Worm (Caenorhabditis elegans) whole organism, young adult: Measurements from ENCODE around the gene H43I07.4.
A peak's percentile ranks its signal among the peaks of the same experiment; 100 is the strongest.

Experiments
- B0261.1 ChIP-seq: sonication (generic microtip); optimal IDR thresholded peaks from 2 replicates; lab custom pipeline; 2016; ENCODE audit warnings: mild to moderate bottlenecking, missing genetic modification characterization, moderate library complexity, missing compliant biosample characterization
- D2030.7 ChIP-seq: fragments of 200-800 bp; sonication (Bioruptor generic); IDR thresholded peaks from 2 replicates; pipeline ENCODE4 v1.3.6; 2022; ENCODE audit warnings: missing genetic modification reagents, missing genetic modification characterization, missing compliant biosample characterization
- F10E7.11 ChIP-seq: sonication (generic microtip); optimal IDR thresholded peaks from 2 replicates; lab custom pipeline; 2017; ENCODE audit warnings: mild to moderate bottlenecking, missing genetic modification characterization, moderate library complexity, missing compliant biosample characterization
- F22D6.2 ChIP-seq: sonication (generic microtip); optimal IDR thresholded peaks from 2 replicates; lab custom pipeline; 2016; ENCODE audit warnings: mild to moderate bottlenecking, missing genetic modification characterization, missing compliant biosample characterization
- F37B4.10 ChIP-seq: fragments of 200-800 bp; sonication (Bioruptor generic); IDR thresholded peaks from 2 replicates; pipeline ENCODE4 v1.3.6; 2022; ENCODE audit warnings: missing genetic modification characterization, missing compliant biosample characterization
- F39B2.1 ChIP-seq: fragments of 200-800 bp; sonication (Bioruptor generic); IDR thresholded peaks from 2 replicates; pipeline ENCODE4 v1.3.6; 2022; ENCODE audit warnings: missing genetic modification reagents, missing genetic modification characterization, missing compliant biosample characterization
- F52B5.7 ChIP-seq: sonication (generic microtip); optimal IDR thresholded peaks from 2 replicates; lab custom pipeline; 2016; ENCODE audit warnings: mild to moderate bottlenecking, missing genetic modification characterization, missing compliant biosample characterization
- F55B11.4 ChIP-seq: sonication (generic microtip); optimal IDR thresholded peaks from 2 replicates; lab custom pipeline; 2016; ENCODE audit warnings: missing compliant biosample characterization, missing genetic modification characterization, borderline replicate concordance; ENCODE audit not compliant: insufficient read depth
- F57A8.1 ChIP-seq: fragments of 200-800 bp; sonication (Bioruptor generic); optimal IDR thresholded peaks from 2 replicates; lab custom pipeline; 2018; ENCODE audit warnings: mild to moderate bottlenecking, missing genetic modification characterization, moderate library complexity, missing compliant biosample characterization
- K11D2.4 ChIP-seq: fragments of 200-800 bp; sonication (Bioruptor generic); IDR thresholded peaks from 2 replicates; pipeline ENCODE4 v1.3.6; 2022; ENCODE audit warnings: missing genetic modification reagents, missing genetic modification characterization, missing compliant biosample characterization
- T26A5.8 ChIP-seq: sonication (generic microtip); optimal IDR thresholded peaks from 2 replicates; lab custom pipeline; 2016; ENCODE audit warnings: missing genetic modification characterization, missing compliant biosample characterization
- Y56A3A.18 ChIP-seq: fragments of 200-800 bp; sonication (Bioruptor generic); IDR thresholded peaks from 2 replicates; pipeline ENCODE4 v1.3.6; 2022; ENCODE audit warnings: missing genetic modification reagents, missing genetic modification characterization, missing compliant biosample characterization
- Y67H2A.10 ChIP-seq: fragments of 200-800 bp; sonication (Bioruptor generic); conservative IDR thresholded peaks from 2 replicates; pipeline ENCODE4 v1.3.6; 2022; ENCODE audit warnings: missing genetic modification reagents, missing genetic modification characterization, missing compliant biosample characterization
- Y79H2A.3 ChIP-seq: fragments of 200-800 bp; sonication (Bioruptor generic); conservative IDR thresholded peaks from 2 replicates; pipeline ENCODE4 v1.3.6; 2022; ENCODE audit warnings: missing genetic modification reagents, missing genetic modification characterization, missing compliant biosample characterization
- akir-1 ChIP-seq: fragments of 200-800 bp; sonication (Bioruptor generic); optimal IDR thresholded peaks from 2 replicates; lab custom pipeline; 2018; ENCODE audit warnings: mild to moderate bottlenecking, missing genetic modification characterization, moderate library complexity, missing compliant biosample characterization
- ama-1 ChIP-seq, 3 experiments: fragments of 150-350 bp in 1 of 3; sonication (generic microtip) in 2 of 3; optimal IDR thresholded peaks; 2 replicates each; lab custom pipeline; 2014 to 2018; ENCODE audit warnings: missing biosample characterization in 2 of 3, missing genetic modification characterization in 2 of 3, missing genetic modification reagents in 2 of 3
- aptf-2 ChIP-seq: fragments of 200-800 bp; sonication (Bioruptor generic); conservative IDR thresholded peaks from 2 replicates; pipeline ENCODE4 v1.3.6; 2022; ENCODE audit warnings: missing genetic modification reagents, missing genetic modification characterization, missing compliant biosample characterization
- aptf-3 ChIP-seq: fragments of 200-800 bp; sonication (Bioruptor generic); IDR thresholded peaks from 2 replicates; pipeline ENCODE4 v1.3.6; 2022; ENCODE audit warnings: missing genetic modification characterization, missing compliant biosample characterization
- bed-2 ChIP-seq: fragments of 200-800 bp; sonication (Bioruptor generic); IDR thresholded peaks from 2 replicates; pipeline ENCODE4 v1.3.6; 2022; ENCODE audit warnings: missing genetic modification reagents, missing genetic modification characterization, missing compliant biosample characterization
- ccch-3 ChIP-seq: fragments of 200-800 bp; sonication (Bioruptor generic); optimal IDR thresholded peaks from 2 replicates; lab custom pipeline; 2018; ENCODE audit warnings: mild to moderate bottlenecking, missing genetic modification characterization, missing compliant biosample characterization
- cebp-1 ChIP-seq, 2 experiments: fragments of 200-800 bp in 1 of 2; sonication (Bioruptor generic) in 1 of 2; sonication (generic microtip) in 1 of 2; IDR thresholded peaks in 1 of 2; optimal IDR thresholded peaks in 1 of 2; 2 replicates each; pipeline versions ENCODE4 v1.3.6 to Lab custom; 2017 to 2022; ENCODE audit warnings: missing compliant biosample characterization in 2 of 2, missing genetic modification characterization in 2 of 2, mild to moderate bottlenecking in 1 of 2, missing genetic modification reagents in 1 of 2, moderate library complexity in 1 of 2
- ceh-100 ChIP-seq: fragments of 200-800 bp; sonication (Bioruptor generic); IDR thresholded peaks from 2 replicates; pipeline ENCODE4 v1.3.6; 2022; ENCODE audit warnings: missing genetic modification reagents, missing genetic modification characterization, missing compliant biosample characterization
- ceh-58 ChIP-seq: fragments of 200-800 bp; sonication (Bioruptor generic); IDR thresholded peaks from 2 replicates; pipeline ENCODE4 v1.3.6; 2022; ENCODE audit warnings: missing genetic modification characterization, missing compliant biosample characterization
- ceh-79 ChIP-seq: sonication (generic microtip); optimal IDR thresholded peaks from 2 replicates; lab custom pipeline; 2017; ENCODE audit warnings: mild to moderate bottlenecking, missing genetic modification characterization, missing compliant biosample characterization
- die-1 ChIP-seq: sonication (generic microtip); optimal IDR thresholded peaks from 2 replicates; lab custom pipeline; 2016; ENCODE audit warnings: missing genotype, mild to moderate bottlenecking, missing genetic modification characterization, missing compliant biosample characterization
- dpl-1 ChIP-seq: fragments of 150-350 bp; optimal IDR thresholded peaks from 2 replicates; lab custom pipeline; 2014; ENCODE audit warnings: missing biosample characterization, missing genetic modification reagents, missing genetic modification characterization
- egrh-3 ChIP-seq: fragments of 200-800 bp; sonication (Bioruptor generic); IDR thresholded peaks from 2 replicates; pipeline ENCODE4 v1.3.6; 2022; ENCODE audit warnings: missing genetic modification reagents, missing genetic modification characterization, missing compliant biosample characterization
- ekl-4 ChIP-seq: fragments of 200-800 bp; sonication (Bioruptor generic); IDR thresholded peaks from 2 replicates; pipeline ENCODE4 v1.3.6; 2022; ENCODE audit warnings: missing genetic modification reagents, missing genetic modification characterization, missing compliant biosample characterization
- him-1 ChIP-seq: sonication (generic microtip); optimal IDR thresholded peaks from 2 replicates; lab custom pipeline; 2016; ENCODE audit warnings: missing genotype, missing genetic modification reagents, missing genetic modification characterization, missing compliant biosample characterization
- hlh-26 ChIP-seq: fragments of 200-800 bp; sonication (Bioruptor generic); conservative IDR thresholded peaks from 2 replicates; pipeline ENCODE4 v1.3.6; 2022; ENCODE audit warnings: missing genetic modification reagents, missing genetic modification characterization, missing compliant biosample characterization
- hrde-1 ChIP-seq: sonication (generic microtip); optimal IDR thresholded peaks from 2 replicates; lab custom pipeline; 2016; ENCODE audit warnings: missing genetic modification characterization, mild to moderate bottlenecking, missing compliant biosample characterization, moderate library complexity, missing genotype, missing genetic modification reagents, borderline replicate concordance
- hsf-1 ChIP-seq: fragments of 200-800 bp; sonication (Bioruptor generic); IDR thresholded peaks from 2 replicates; pipeline ENCODE4 v1.3.6; 2022; ENCODE audit warnings: missing genetic modification reagents, missing genetic modification characterization, missing compliant biosample characterization
- lag-1 ChIP-seq: fragments of 200-800 bp; sonication (Bioruptor generic); IDR thresholded peaks from 2 replicates; pipeline ENCODE4 v1.3.6; 2022; ENCODE audit warnings: missing genetic modification reagents, missing genetic modification characterization, missing compliant biosample characterization
- let-526 ChIP-seq: fragments of 200-800 bp; sonication (Bioruptor generic); IDR thresholded peaks from 2 replicates; pipeline ENCODE4 v1.3.6; 2022; ENCODE audit warnings: missing genetic modification reagents, missing genetic modification characterization, missing compliant biosample characterization
- lin-35 ChIP-seq, 3 experiments: fragments of 150-350 bp in 2 of 3; sonication (generic microtip) in 1 of 3; optimal IDR thresholded peaks; 2 replicates each; lab custom pipeline; 2014 to 2018; ENCODE audit warnings: missing biosample characterization in 3 of 3, missing genetic modification characterization in 3 of 3, missing genetic modification reagents in 3 of 3
- lin-54 ChIP-seq: fragments of 200-800 bp; sonication (Bioruptor generic); optimal IDR thresholded peaks from 2 replicates; lab custom pipeline; 2018; ENCODE audit warnings: mild to moderate bottlenecking, missing genetic modification characterization, missing compliant biosample characterization
- lsl-1 ChIP-seq: fragments of 200-800 bp; sonication (Bioruptor generic); optimal IDR thresholded peaks from 2 replicates; lab custom pipeline; 2018; ENCODE audit warnings: mild to moderate bottlenecking, missing genetic modification characterization, moderate library complexity, missing compliant biosample characterization
- mes-4 ChIP-seq: sonication (generic microtip); optimal IDR thresholded peaks from 2 replicates; lab custom pipeline; 2016; ENCODE audit warnings: missing genotype, missing genetic modification characterization, missing compliant biosample characterization
- nfya-1 ChIP-seq: sonication (generic microtip); optimal IDR thresholded peaks from 2 replicates; lab custom pipeline; 2017; ENCODE audit warnings: antibody characterized with exemption, missing compliant biosample characterization, missing genetic modification characterization, borderline replicate concordance; ENCODE audit not compliant: insufficient read depth
- nfya-2 ChIP-seq: fragments of 200-800 bp; sonication (Bioruptor generic); IDR thresholded peaks from 2 replicates; pipeline ENCODE4 v1.3.6; 2022; ENCODE audit warnings: missing genetic modification reagents, missing genetic modification characterization, missing compliant biosample characterization
- pbrm-1 ChIP-seq: fragments of 200-800 bp; sonication (Bioruptor generic); IDR thresholded peaks from 2 replicates; pipeline ENCODE4 v1.3.6; 2022; ENCODE audit warnings: missing genetic modification reagents, missing genetic modification characterization, missing compliant biosample characterization
- pha-4 ChIP-seq: fragments of 150-350 bp; sonication (generic microtip); optimal IDR thresholded peaks from 2 replicates; lab custom pipeline; 2014; ENCODE audit warnings: missing biosample characterization, missing genetic modification reagents, missing genetic modification characterization
- sea-2 ChIP-seq: fragments of 200-800 bp; sonication (Bioruptor generic); IDR thresholded peaks from 2 replicates; pipeline ENCODE4 v1.3.6; 2022; ENCODE audit warnings: missing genetic modification characterization, missing compliant biosample characterization
- snpc-3.4 ChIP-seq: sonication (generic microtip); optimal IDR thresholded peaks from 2 replicates; lab custom pipeline; 2017; ENCODE audit warnings: missing genetic modification characterization, mild to moderate bottlenecking, missing compliant biosample characterization, antibody characterized with exemption, moderate library complexity, missing genotype, missing genetic modification reagents
- tlf-1 ChIP-seq: fragments of 200-800 bp; sonication (Bioruptor generic); optimal IDR thresholded peaks from 2 replicates; lab custom pipeline; 2018; ENCODE audit warnings: mild to moderate bottlenecking, missing genetic modification characterization, missing compliant biosample characterization
- unc-62 ChIP-seq: fragments of 150-350 bp; optimal IDR thresholded peaks from 2 replicates; lab custom pipeline; 2014; ENCODE audit warnings: missing biosample characterization, missing genetic modification reagents, missing genetic modification characterization
- ztf-22 ChIP-seq: fragments of 200-800 bp; sonication (Bioruptor generic); optimal IDR thresholded peaks from 2 replicates; lab custom pipeline; 2018; ENCODE audit warnings: mild to moderate bottlenecking, missing genetic modification characterization, moderate library complexity, missing compliant biosample characterization
- ztf-6 ChIP-seq: fragments of 200-800 bp; sonication (Bioruptor generic); IDR thresholded peaks from 2 replicates; pipeline ENCODE4 v1.3.6; 2022; ENCODE audit warnings: missing genetic modification reagents, missing genetic modification characterization, missing compliant biosample characterization

The H43I07.4 gene

DNA sequence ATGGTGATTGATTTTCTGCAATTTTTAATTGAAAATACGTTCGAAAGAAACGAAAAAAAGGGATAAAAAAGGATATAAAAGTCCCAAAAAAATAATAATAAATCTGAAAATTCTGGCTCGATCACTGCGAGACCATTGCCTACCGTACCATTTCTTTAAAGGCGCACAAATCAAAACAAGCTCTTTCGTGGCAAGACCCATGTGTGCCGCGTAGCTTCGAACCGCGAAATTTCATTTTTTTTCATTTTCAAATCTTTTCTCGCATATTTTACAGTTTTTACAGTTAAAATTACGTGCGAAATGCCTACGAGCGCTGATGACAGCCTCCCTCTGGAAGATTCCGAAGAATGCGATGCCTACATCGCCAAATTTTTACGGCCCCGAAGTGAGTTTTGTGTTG lies 40.3 kb upstream of the H43I07.4 start, which contains the start of the genes coh-4 and pid-5:
coh-4 (minus strand) TSS at position 17 of the 400 bp plus-strand sequence.
pid-5 (plus strand) TSS at position 259 of the 400 bp plus-strand sequence.
- no peak for TF ChIP-seq B0261.1 (tag; lab: Kevin White, UChicago)
- peak; percentile 90 for TF ChIP-seq lin-54
- no peak for TF ChIP-seq let-526 (GFP tag; lab: Robert Waterston, UW)
- no peak for TF ChIP-seq ceh-58 (GFP tag; lab: Robert Waterston, UW)
- TF ChIP-seq ekl-4 (GFP tag; lab: Robert Waterston, UW) = peak; percentile 61
- TF ChIP-seq dpl-1 (GFP tag; lab: Kevin White, UChicago) = peak; percentile 92
- TF ChIP-seq ceh-100 (GFP tag; lab: Robert Waterston, UW) = peak; percentile 61
- TF ChIP-seq ccch-3 (GFP tag; lab: Kevin White, UChicago) = no peak
- peak; percentile 61 for TF ChIP-seq pbrm-1
- no peak for TF ChIP-seq F37B4.10
- no peak for TF ChIP-seq ztf-22 (GFP tag; lab: Kevin White, UChicago)
- TF ChIP-seq nfya-1 (tag; lab: Kevin White, UChicago) = no peak
- TF ChIP-seq hrde-1 (tag; lab: Kevin White, UChicago) = peak; percentile 22
- TF ChIP-seq die-1 (tag; lab: Kevin White, UChicago) = no peak
- TF ChIP-seq F22D6.2 (tag; lab: Kevin White, UChicago) = no peak
- no peak for TF ChIP-seq F39B2.1
- TF ChIP-seq F57A8.1 (GFP tag; lab: Kevin White, UChicago) = no peak
- TF ChIP-seq lin-35 (GFP tag; optimal IDR thresholded peaks at IDR 0.05; lab: Kevin White, UChicago) = peak in 1 of 3 experiments; percentile 46
- no peak for TF ChIP-seq Y79H2A.3 (GFP tag; lab: Robert Waterston, UW)
- no peak for TF ChIP-seq F10E7.11 (tag; lab: Kevin White, UChicago)
- peak; percentile 5 for TF ChIP-seq him-1 (tag; lab: Kevin White, UChicago)
- peak; percentile 94 for TF ChIP-seq snpc-3.4 (tag; lab: Kevin White, UChicago)
- TF ChIP-seq mes-4 = no peak
- TF ChIP-seq K11D2.4 (GFP tag; lab: Robert Waterston, UW) = no peak
- TF ChIP-seq F55B11.4 = no peak
- TF ChIP-seq T26A5.8 (tag; lab: Kevin White, UChicago) = no peak
- TF ChIP-seq ztf-6 (GFP tag; lab: Robert Waterston, UW) = no peak
- no peak for TF ChIP-seq Y67H2A.10
- no peak for TF ChIP-seq ama-1 (optimal IDR thresholded peaks at IDR 0.05; lab: Kevin White, UChicago)
- TF ChIP-seq ama-1 (GFP tag; optimal IDR thresholded peaks at IDR 0.05; lab: Kevin White, UChicago) = no peak
- no peak for TF ChIP-seq nfya-2
- TF ChIP-seq bed-2 (GFP tag; lab: Robert Waterston, UW) = no peak
- no peak for TF ChIP-seq aptf-2 (GFP tag; lab: Robert Waterston, UW)
- TF ChIP-seq akir-1 = no peak
- no peak for TF ChIP-seq pha-4 (tag; lab: Kevin White, UChicago)
- no peak for TF ChIP-seq unc-62 (GFP tag; lab: Kevin White, UChicago)
- TF ChIP-seq aptf-3 (GFP tag; lab: Robert Waterston, UW) = no peak
- TF ChIP-seq egrh-3 = no peak
- TF ChIP-seq Y56A3A.18 (GFP tag; lab: Robert Waterston, UW) = no peak
- no peak for TF ChIP-seq lag-1 (GFP tag; lab: Robert Waterston, UW)
- TF ChIP-seq ceh-79 (tag; lab: Kevin White, UChicago) = no peak
- TF ChIP-seq D2030.7 = peak; percentile 95
- no peak for TF ChIP-seq sea-2
- no peak for TF ChIP-seq hlh-26
- no peak for TF ChIP-seq cebp-1 (GFP tag; IDR thresholded peaks at IDR 0.05; lab: Robert Waterston, UW)
- no peak for TF ChIP-seq cebp-1 (tag; optimal IDR thresholded peaks at IDR 0.05; lab: Kevin White, UChicago)
- TF ChIP-seq tlf-1 (GFP tag; lab: Kevin White, UChicago) = peak; percentile 75
- TF ChIP-seq lsl-1 (GFP tag; lab: Kevin White, UChicago) = peak; percentile 99
- peak; percentile 71 for TF ChIP-seq hsf-1
- no peak for TF ChIP-seq F52B5.7 (tag; lab: Kevin White, UChicago)
